Fruit fly (Drosophila melanogaster) whole organism, embryonic: ENCODE measurements around the gene mthl1.

Experiments used
- ATbp ChIP-seq: fragments of 200-800 bp; sonication (Bioruptor generic); optimal IDR thresholded peaks from 2 replicates; lab custom pipeline; 2017; ENCODE audit warnings: missing biosample characterization, mild to moderate bottlenecking, missing genetic modification characterization, missing genetic modification reagents
- CG10147 ChIP-seq: fragments of 200-800 bp; sonication (Bioruptor generic); optimal IDR thresholded peaks from 2 replicates; lab custom pipeline; 2019; ENCODE audit warnings: missing biosample characterization, mild to moderate bottlenecking, missing genetic modification characterization, moderate library complexity
- CG10274 ChIP-seq: fragments of 200-800 bp; sonication (Bioruptor generic); optimal IDR thresholded peaks from 3 replicates; lab custom pipeline; 2017; ENCODE audit warnings: missing biosample characterization, mild to moderate bottlenecking, missing genetic modification characterization
- CG12391 ChIP-seq: fragments of 200-800 bp; sonication (Bioruptor generic); optimal IDR thresholded peaks from 3 replicates; lab custom pipeline; 2018; ENCODE audit warnings: missing biosample characterization, mild to moderate bottlenecking, missing genetic modification characterization, moderate library complexity
- CG12659 ChIP-seq: fragments of 200-800 bp; sonication (Bioruptor generic); optimal IDR thresholded peaks from 3 replicates; lab custom pipeline; 2017; ENCODE audit warnings: mild to moderate bottlenecking, missing biosample characterization, missing genetic modification reagents, missing genetic modification characterization
- CG13287 ChIP-seq: fragments of 200-800 bp; sonication (Bioruptor generic); IDR thresholded peaks from 2 replicates; pipeline ENCODE4 v1.3.6; 2022; ENCODE audit warnings: missing biosample characterization, missing genetic modification characterization; ENCODE audit not compliant: partially characterized antibody
- CG15514 ChIP-seq: fragments of 200-800 bp; sonication (Bioruptor generic); optimal IDR thresholded peaks from 3 replicates; lab custom pipeline; 2017; ENCODE audit warnings: missing biosample characterization, missing genetic modification characterization, mild to moderate bottlenecking, moderate library complexity, missing genetic modification reagents
- CG16813 ChIP-seq: fragments of 200-800 bp; sonication (Bioruptor generic); IDR thresholded peaks from 3 replicates; pipeline ENCODE4 v1.3.6; 2022; ENCODE audit warnings: missing biosample characterization, missing genetic modification characterization; ENCODE audit not compliant: partially characterized antibody
- CG18011 ChIP-seq: fragments of 200-800 bp; sonication (Bioruptor generic); optimal IDR thresholded peaks from 2 replicates; lab custom pipeline; 2017; ENCODE audit warnings: missing biosample characterization, missing genetic modification characterization, mild to moderate bottlenecking, moderate library complexity, missing genotype
- CG18262 ChIP-seq: fragments of 200-800 bp; optimal IDR thresholded peaks from 3 replicates; lab custom pipeline; 2019; ENCODE audit warnings: missing biosample characterization, mild to moderate bottlenecking, missing genetic modification characterization, moderate library complexity
- CG2199 ChIP-seq: fragments of 200-800 bp; sonication (Bioruptor generic); IDR thresholded peaks from 3 replicates; pipeline ENCODE4 v1.3.6; 2022; ENCODE audit warnings: missing biosample characterization, missing genetic modification characterization
- CG2202 ChIP-seq: fragments of 200-800 bp; sonication (Bioruptor generic); optimal IDR thresholded peaks from 2 replicates; lab custom pipeline; 2018; ENCODE audit warnings: missing biosample characterization, mild to moderate bottlenecking, missing genetic modification characterization
- CG33213 ChIP-seq: fragments of 200-800 bp; sonication (Bioruptor generic); optimal IDR thresholded peaks from 3 replicates; lab custom pipeline; 2016; ENCODE audit warnings: missing biosample characterization, missing genetic modification characterization
- CG3995 ChIP-seq: fragments of 200-800 bp; sonication (Bioruptor generic); optimal IDR thresholded peaks from 3 replicates; lab custom pipeline; 2016; ENCODE audit warnings: missing biosample characterization, missing genetic modification characterization
- CG42726 ChIP-seq: fragments of 200-800 bp; sonication (Bioruptor generic); IDR thresholded peaks from 2 replicates; pipeline ENCODE4 v1.3.6; 2022; ENCODE audit warnings: missing biosample characterization, missing genetic modification characterization; ENCODE audit not compliant: partially characterized antibody
- CG4360 ChIP-seq: fragments of 200-800 bp; sonication (Bioruptor generic); IDR thresholded peaks from 2 replicates; pipeline ENCODE4 v1.3.6; 2022; ENCODE audit warnings: missing biosample characterization, missing genetic modification characterization
- CG4617 ChIP-seq: fragments of 200-800 bp; sonication (Bioruptor generic); optimal IDR thresholded peaks from 3 replicates; lab custom pipeline; 2016; ENCODE audit warnings: missing biosample characterization, missing genetic modification characterization, borderline replicate concordance
- CG6254 ChIP-seq: fragments of 200-800 bp; sonication (Bioruptor generic); optimal IDR thresholded peaks from 3 replicates; lab custom pipeline; 2017; ENCODE audit warnings: mild to moderate bottlenecking, missing biosample characterization, missing genetic modification reagents, missing genetic modification characterization
- CG6683 ChIP-seq: fragments of 200-800 bp; sonication (Bioruptor generic); optimal IDR thresholded peaks from 2 replicates; lab custom pipeline; 2017; ENCODE audit warnings: missing biosample characterization, mild to moderate bottlenecking, missing genetic modification characterization, missing genetic modification reagents
- CG9437 ChIP-seq: fragments of 200-800 bp; sonication (Bioruptor generic); optimal IDR thresholded peaks from 2 replicates; lab custom pipeline; 2018; ENCODE audit warnings: missing biosample characterization, mild to moderate bottlenecking, missing genetic modification characterization
- Camta ChIP-seq: fragments of 200-800 bp; sonication (Bioruptor generic); optimal IDR thresholded peaks from 2 replicates; lab custom pipeline; 2016; ENCODE audit warnings: missing biosample characterization, missing genetic modification characterization
- Doc3 ChIP-seq: fragments of 200-800 bp; sonication (Bioruptor generic); IDR thresholded peaks from 3 replicates; pipeline ENCODE4 v1.3.6; 2022; ENCODE audit warnings: missing biosample characterization, missing genetic modification characterization; ENCODE audit not compliant: partially characterized antibody
- Dp ChIP-seq: fragments of 200-800 bp; sonication (Bioruptor generic); optimal IDR thresholded peaks from 2 replicates; lab custom pipeline; 2018; ENCODE audit warnings: missing biosample characterization, mild to moderate bottlenecking, missing genetic modification characterization, moderate library complexity
- Dref ChIP-seq: fragments of 200-800 bp; sonication (Bioruptor generic); IDR thresholded peaks from 2 replicates; pipeline ENCODE4 v1.3.6; 2022; ENCODE audit warnings: missing biosample characterization, missing genetic modification characterization
- Ets97D ChIP-seq: fragments of 200-800 bp; sonication (Bioruptor generic); optimal IDR thresholded peaks from 3 replicates; lab custom pipeline; 2016; ENCODE audit warnings: missing biosample characterization, missing genetic modification characterization
- HLH4C ChIP-seq: fragments of 200-800 bp; sonication (Bioruptor generic); IDR thresholded peaks from 3 replicates; pipeline ENCODE4 v1.3.6; 2022; ENCODE audit warnings: missing biosample characterization, missing genetic modification characterization; ENCODE audit not compliant: partially characterized antibody
- NC2β ChIP-seq: fragments of 200-800 bp; sonication (Bioruptor generic); optimal IDR thresholded peaks from 2 replicates; lab custom pipeline; 2016; ENCODE audit warnings: missing biosample characterization, missing genetic modification characterization
- Nf-YC ChIP-seq: fragments of 200-800 bp; optimal IDR thresholded peaks from 3 replicates; lab custom pipeline; 2019; ENCODE audit warnings: missing biosample characterization, mild to moderate bottlenecking, missing genetic modification characterization, moderate library complexity
- PHDP ChIP-seq: fragments of 200-800 bp; sonication (Bioruptor generic); optimal IDR thresholded peaks from 3 replicates; lab custom pipeline; 2018; ENCODE audit warnings: missing biosample characterization, mild to moderate bottlenecking, missing genetic modification characterization, moderate library complexity
- Pdp1 ChIP-seq, 2 experiments: fragments of 200-800 bp; sonication (Bioruptor generic); optimal IDR thresholded peaks; 3 replicates each; lab custom pipeline; 2016; ENCODE audit warnings: missing biosample characterization in 2 of 2, missing genetic modification characterization in 2 of 2, mild to moderate bottlenecking in 1 of 2, moderate library complexity in 1 of 2
- Scr ChIP-seq: fragments of 200-800 bp; sonication (Bioruptor generic); IDR thresholded peaks from 2 replicates; pipeline ENCODE4 v1.3.6; 2022; ENCODE audit warnings: missing biosample characterization, missing genetic modification characterization; ENCODE audit not compliant: partially characterized antibody
- Taf1 ChIP-seq: fragments of 200-800 bp; sonication (Bioruptor generic); IDR thresholded peaks from 2 replicates; pipeline ENCODE4 v1.3.6; 2022; ENCODE audit warnings: missing biosample characterization, missing genetic modification characterization
- Usf ChIP-seq: fragments of 200-800 bp; sonication (Bioruptor generic); optimal IDR thresholded peaks from 2 replicates; lab custom pipeline; 2017; ENCODE audit warnings: missing genotype, missing biosample characterization, missing genetic modification characterization
- amos ChIP-seq: fragments of 200-800 bp; sonication (Bioruptor generic); IDR thresholded peaks from 2 replicates; pipeline ENCODE4 v1.3.6; 2022; ENCODE audit warnings: missing biosample characterization, missing genetic modification characterization; ENCODE audit not compliant: partially characterized antibody
- bab2 ChIP-seq: fragments of 200-800 bp; sonication (Bioruptor generic); optimal IDR thresholded peaks from 2 replicates; lab custom pipeline; 2016; ENCODE audit warnings: missing biosample characterization, missing genetic modification characterization
- hb ChIP-seq: fragments of 200-800 bp; sonication (Bioruptor generic); IDR thresholded peaks from 3 replicates; pipeline ENCODE4 v1.3.6; 2022; ENCODE audit warnings: missing biosample characterization, missing genetic modification characterization; ENCODE audit not compliant: partially characterized antibody
- hbn ChIP-seq: fragments of 200-800 bp; sonication (Bioruptor generic); IDR thresholded peaks from 2 replicates; pipeline ENCODE4 v1.3.6; 2022; ENCODE audit warnings: missing biosample characterization, missing genetic modification characterization; ENCODE audit not compliant: partially characterized antibody
- inv ChIP-seq: fragments of 200-800 bp; sonication (Bioruptor generic); IDR thresholded peaks from 2 replicates; pipeline ENCODE4 v1.3.6; 2022; ENCODE audit warnings: missing biosample characterization, missing genetic modification characterization; ENCODE audit not compliant: partially characterized antibody
- jigr1 ChIP-seq: fragments of 200-800 bp; sonication (Bioruptor generic); IDR thresholded peaks from 3 replicates; pipeline ENCODE4 v1.3.6; 2022; ENCODE audit warnings: missing biosample characterization, missing genetic modification characterization
- lola ChIP-seq, 3 experiments: fragments of >200 bp in 2 of 3; fragments of 200-800 bp in 1 of 3; sonication (Bioruptor generic) in 1 of 3; optimal IDR thresholded peaks; 2 replicates each; lab custom pipeline; 2017 to 2019; ENCODE audit warnings: missing biosample characterization in 3 of 3, missing genetic modification characterization in 3 of 3, mild to moderate bottlenecking in 1 of 3, moderate library complexity in 1 of 3
- mam ChIP-seq: fragments of 200-800 bp; sonication (Bioruptor generic); optimal IDR thresholded peaks from 3 replicates; lab custom pipeline; 2016; ENCODE audit warnings: missing biosample characterization, missing genetic modification characterization
- mld ChIP-seq: fragments of 200-800 bp; sonication (Bioruptor generic); IDR thresholded peaks from 3 replicates; pipeline ENCODE4 v1.3.6; 2022; ENCODE audit warnings: missing biosample characterization, missing genetic modification characterization; ENCODE audit not compliant: partially characterized antibody
- pzg ChIP-seq: fragments of 200-800 bp; sonication (Bioruptor generic); optimal IDR thresholded peaks from 3 replicates; lab custom pipeline; 2018; ENCODE audit warnings: missing biosample characterization, mild to moderate bottlenecking, missing genetic modification characterization, moderate library complexity
- sens-2 ChIP-seq: fragments of 200-800 bp; sonication (Bioruptor generic); IDR thresholded peaks from 2 replicates; pipeline ENCODE4 v1.3.6; 2022; ENCODE audit warnings: missing biosample characterization, missing genetic modification characterization
- sisA ChIP-seq: fragments of 200-800 bp; sonication (Bioruptor generic); IDR thresholded peaks from 2 replicates; pipeline ENCODE4 v1.3.6; 2022; ENCODE audit warnings: missing biosample characterization, missing genetic modification characterization
- tna ChIP-seq: fragments of 200-800 bp; sonication (Bioruptor generic); IDR thresholded peaks from 2 replicates; pipeline ENCODE4 v1.3.6; 2022; ENCODE audit warnings: missing biosample characterization, missing genetic modification characterization; ENCODE audit not compliant: partially characterized antibody
- ttk ChIP-seq: fragments of 200-800 bp; sonication (Bioruptor generic); IDR thresholded peaks from 2 replicates; pipeline ENCODE4 v2.1.2; 2022; ENCODE audit warnings: missing biosample characterization, missing genetic modification characterization
- vnd ChIP-seq: fragments of 200-800 bp; sonication (Bioruptor generic); IDR thresholded peaks from 3 replicates; pipeline ENCODE4 v1.3.6; 2022; ENCODE audit warnings: missing biosample characterization, missing genetic modification characterization; ENCODE audit not compliant: partially characterized antibody

Gene mthl1

DNA sequence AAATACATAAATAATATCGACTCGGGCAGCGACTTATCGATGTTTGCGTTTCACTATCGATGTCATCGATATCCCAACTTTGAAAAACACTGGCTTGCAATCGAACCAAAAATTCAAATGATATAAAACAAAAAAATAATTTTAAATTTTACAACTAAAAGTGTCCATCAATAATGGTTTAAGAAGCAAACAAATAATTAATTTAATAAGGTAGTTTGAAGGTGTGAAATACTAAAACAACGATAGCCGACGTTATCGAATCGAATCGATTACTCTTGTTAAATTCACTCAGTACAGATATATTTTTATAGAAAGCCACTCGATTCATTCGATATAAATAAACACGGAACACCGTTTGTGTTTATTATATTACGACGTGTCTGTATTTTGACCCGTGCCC is 47.4 kb upstream of the mthl1 start, which contains the start of the genes SMC3 and Ubc7:
TSS of gene SMC3 (minus strand) at position 22 of the 400 bp plus-strand sequence.
TSS of gene Ubc7 (plus strand) at position 260 of the 400 bp plus-strand sequence.
- TF ChIP-seq hbn (GFP tag; lab: Robert Waterston, UW) (peak; percentile 88), ttk (GFP tag; lab: Robert Waterston, UW) (no peak), HLH4C (GFP tag; lab: Robert Waterston, UW) (peak; percentile 98), NC2β (GFP tag; lab: Kevin White, UChicago) (no peak), inv (GFP tag; lab: Robert Waterston, UW) (peak; percentile 88), jigr1 (GFP tag; lab: Robert Waterston, UW) (no peak), sisA (GFP tag; lab: Robert Waterston, UW) (no peak), CG2199 (GFP tag; lab: Robert Waterston, UW) (no peak), ATbp (GFP tag; lab: Kevin White, UChicago) (no peak), CG12391 (peak; percentile 41), Doc3 (GFP tag; lab: Robert Waterston, UW) (peak; percentile 88), mam (GFP tag; lab: Kevin White, UChicago) (no peak), Nf-YC (peak; percentile 6), tna (GFP tag; lab: Robert Waterston, UW) (peak; percentile 91), PHDP (tag; lab: Kevin White, UChicago) (no peak), Scr (GFP tag; lab: Robert Waterston, UW) (peak; percentile 94), CG18011 (GFP tag; lab: Kevin White, UChicago) (no peak), bab2 (GFP tag; lab: Kevin White, UChicago) (no peak), CG15514 (GFP tag; lab: Kevin White, UChicago) (peak; percentile 45), CG6683 (GFP tag; lab: Kevin White, UChicago) (no peak), sens-2 (GFP tag; lab: Robert Waterston, UW) (no peak), CG16813 (GFP tag; lab: Robert Waterston, UW) (peak; percentile 95), Dref (peak; percentile 78), Ets97D (GFP tag; lab: Kevin White, UChicago) (peak; percentile 18), CG33213 (GFP tag; lab: Kevin White, UChicago) (no peak), CG2202 (no peak), CG13287 (GFP tag; lab: Robert Waterston, UW) (peak; percentile 93), CG4617 (GFP tag; lab: Kevin White, UChicago) (peak; percentile 23), Camta (no peak), CG3995 (GFP tag; lab: Kevin White, UChicago) (peak; percentile 65), pzg (peak; percentile 28), CG18262 (tag; lab: Kevin White, UChicago) (peak; percentile 24), CG4360 (GFP tag; lab: Robert Waterston, UW) (peak; percentile 70), CG42726 (GFP tag; lab: Robert Waterston, UW) (peak; percentile 68; the same call in 1 of the 2 replicates), mld (GFP tag; lab: Robert Waterston, UW) (peak; percentile 88; the same call in 2 of the 3 replicates), lola (GFP tag; optimal IDR thresholded peaks at IDR 0.05; lab: Kevin White, UChicago) (no peak), CG12659 (GFP tag; lab: Kevin White, UChicago) (peak; percentile 44), amos (GFP tag; lab: Robert Waterston, UW) (peak; percentile 82), CG6254 (no peak), Taf1 (no peak), hb (GFP tag; lab: Robert Waterston, UW) (peak; percentile 95), CG10147 (GFP tag; lab: Kevin White, UChicago) (peak; percentile 20), Dp (peak; percentile 43), vnd (GFP tag; lab: Robert Waterston, UW) (peak; percentile 96), CG10274 (GFP tag; lab: Kevin White, UChicago) (no peak), CG9437 (GFP tag; lab: Kevin White, UChicago) (peak; percentile 14), Usf (GFP tag; lab: Kevin White, UChicago) (no peak), Pdp1 (GFP tag; optimal IDR thresholded peaks at IDR 0.05; lab: Kevin White, UChicago) (peak in 1 of 2 experiments; percentile 14)
